Fruit fly (Drosophila melanogaster) whole organism, pupa: ENCODE data around the gene glec.

ENCODE experiments used
- CG34367 ChIP-seq: fragments of 200-800 bp; sonication (Bioruptor generic); optimal IDR thresholded peaks from 2 replicates; lab custom pipeline; 2018; ENCODE audit warnings: missing biosample characterization, mild to moderate bottlenecking, missing genetic modification characterization
- CG8301 ChIP-seq: fragments of 200-800 bp; sonication (Bioruptor generic); optimal IDR thresholded peaks from 2 replicates; lab custom pipeline; 2018; ENCODE audit warnings: missing biosample characterization, mild to moderate bottlenecking, missing genetic modification characterization
- EcR ChIP-seq: fragments of 200-800 bp; sonication (Bioruptor generic); optimal IDR thresholded peaks from 3 replicates; lab custom pipeline; 2019; ENCODE audit warnings: missing biosample characterization, missing genetic modification characterization, mild to moderate bottlenecking, moderate library complexity, missing genetic modification reagents
- gl ChIP-seq: fragments of 200-800 bp; sonication (Bioruptor generic); optimal IDR thresholded peaks from 2 replicates; lab custom pipeline; 2018; ENCODE audit warnings: missing biosample characterization, mild to moderate bottlenecking, missing genetic modification characterization
- rn ChIP-seq: fragments of 200-800 bp; sonication (Bioruptor generic); IDR thresholded peaks from 2 replicates; pipeline ENCODE4 v1.3.6; 2022; ENCODE audit warnings: missing biosample characterization, missing genetic modification characterization

DNA sequence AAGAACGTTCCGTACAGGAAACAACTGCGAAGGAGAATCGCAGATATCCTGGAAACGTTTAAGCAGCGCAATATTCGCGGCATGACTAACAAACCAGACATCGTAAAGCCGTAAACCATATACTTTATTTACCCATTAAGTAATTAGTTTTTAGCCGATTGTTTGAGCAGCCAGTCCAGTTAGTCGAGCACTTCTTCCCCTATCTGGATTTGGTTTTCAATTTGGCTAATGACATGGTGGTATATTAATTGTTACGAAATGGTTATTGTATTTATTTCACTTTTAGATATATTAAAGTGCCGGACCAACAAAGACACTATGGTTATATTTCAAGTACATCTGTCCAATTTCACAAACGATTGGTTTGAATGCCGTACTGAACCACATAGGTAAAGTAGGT is 12.4 kb downstream of the glec start, which contains the start of gene Gr93b:
- TF ChIP-seq EcR (no peak), rn (no peak), CG8301 (tag; lab: Kevin White, UChicago) (no peak), gl (tag; lab: Kevin White, UChicago) (no peak), CG34367 (tag; lab: Kevin White, UChicago) (no peak)
